Worm (Caenorhabditis elegans) whole organism, mixed stage, embryonic: ENCODE results near the gene R03H10.11.
"Not testable (repeated sequence)": the region's sequence is repeated elsewhere in the genome, so short reads cannot be mapped to it uniquely, and the experiment has no call there.

Experiments
- blmp-1 ChIP-seq: fragments of 150-350 bp; optimal IDR thresholded peaks from 2 replicates; lab custom pipeline; 2014; ENCODE audit warnings: missing biosample characterization, missing genetic modification characterization
- ceh-43 ChIP-seq: fragments of 200-800 bp; sonication (Bioruptor generic); optimal IDR thresholded peaks from 2 replicates; lab custom pipeline; 2018; ENCODE audit warnings: mild to moderate bottlenecking, missing genetic modification characterization, moderate library complexity, missing compliant biosample characterization
- ceh-83 ChIP-seq: fragments of 200-800 bp; sonication (Bioruptor generic); optimal IDR thresholded peaks from 2 replicates; lab custom pipeline; 2018; ENCODE audit warnings: mild to moderate bottlenecking, missing genetic modification characterization, missing compliant biosample characterization
- elt-1 ChIP-seq: sonication (generic microtip); optimal IDR thresholded peaks from 2 replicates; lab custom pipeline; 2017; ENCODE audit warnings: missing genetic modification characterization, mild to moderate bottlenecking, missing compliant biosample characterization, antibody characterized with exemption, moderate library complexity, borderline replicate concordance; ENCODE audit not compliant: insufficient read depth
- lsy-2 ChIP-seq: fragments of 150-350 bp; optimal IDR thresholded peaks from 2 replicates; lab custom pipeline; 2014; ENCODE audit warnings: missing biosample characterization, missing genetic modification characterization
- mep-1 ChIP-seq: fragments of 150-350 bp; optimal IDR thresholded peaks from 2 replicates; lab custom pipeline; 2017; ENCODE audit warnings: missing biosample characterization, missing genetic modification reagents, missing genetic modification characterization, inconsistent platforms
- nhr-12 ChIP-seq: fragments of 150-350 bp; optimal IDR thresholded peaks from 2 replicates; lab custom pipeline; 2014; ENCODE audit warnings: missing biosample characterization, missing genetic modification characterization
- nhr-28 ChIP-seq: fragments of 150-350 bp; optimal IDR thresholded peaks from 2 replicates; lab custom pipeline; 2014; ENCODE audit warnings: missing biosample characterization, missing genetic modification characterization
- nhr-76 ChIP-seq: sonication (generic microtip); optimal IDR thresholded peaks from 2 replicates; lab custom pipeline; 2017; ENCODE audit warnings: missing biosample characterization, missing genetic modification characterization
- unc-39 ChIP-seq: fragments of 150-350 bp; optimal IDR thresholded peaks from 2 replicates; lab custom pipeline; 2014; ENCODE audit warnings: missing biosample characterization, missing genetic modification characterization

DNA sequence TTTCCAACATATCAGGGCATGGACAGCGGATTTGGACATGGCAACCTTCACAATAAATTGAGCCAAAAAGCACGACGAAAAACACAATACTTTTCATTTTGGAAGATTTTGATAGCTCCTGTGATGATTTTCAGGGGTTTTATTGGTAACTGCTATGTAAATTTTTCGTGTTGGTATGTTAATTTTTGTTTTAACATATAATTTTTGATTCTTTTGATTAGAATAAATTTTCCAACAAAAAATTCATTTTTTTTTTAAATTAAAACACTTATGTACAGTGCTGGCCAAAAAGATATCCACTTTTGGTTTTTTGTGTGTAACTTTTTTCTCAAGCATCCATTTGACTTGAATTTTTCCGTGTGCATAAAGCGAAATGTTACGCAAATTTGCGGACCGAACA lies 14.1 kb upstream of the R03H10.11 start, which contains the start of gene R03H10.4:
- TF ChIP-seq unc-39 (tag; lab: Kevin White, UChicago); nhr-76 (tag; lab: Kevin White, UChicago); nhr-28; lsy-2; mep-1; nhr-12 (tag; lab: Kevin White, UChicago); ceh-43; elt-1 (tag; lab: Kevin White, UChicago); blmp-1; ceh-83: not testable (repeated sequence)
